Fruit fly (Drosophila melanogaster) whole organism, pupa: ENCODE data around the gene CG1909.

Experiments used
- CG10348 ChIP-seq: fragments of 200-800 bp; sonication (Bioruptor generic); IDR thresholded peaks from 2 replicates; pipeline ENCODE4 v1.3.6; 2022; ENCODE audit warnings: missing biosample characterization, missing genetic modification characterization
- CG12605 ChIP-seq: fragments of 200-800 bp; sonication (Bioruptor generic); IDR thresholded peaks from 2 replicates; pipeline ENCODE4 v1.3.6; 2022; ENCODE audit warnings: missing biosample characterization, missing genetic modification characterization
- CG13204 ChIP-seq: fragments of 200-800 bp; sonication (Bioruptor generic); optimal IDR thresholded peaks from 2 replicates; lab custom pipeline; 2018; ENCODE audit warnings: missing biosample characterization, mild to moderate bottlenecking, missing genetic modification characterization, moderate library complexity
- CG14655 ChIP-seq: fragments of 200-800 bp; sonication (Bioruptor generic); optimal IDR thresholded peaks from 3 replicates; lab custom pipeline; 2017; ENCODE audit warnings: mild to moderate bottlenecking, missing biosample characterization, missing genetic modification reagents, missing genetic modification characterization
- CG15710 ChIP-seq: fragments of 200-800 bp; sonication (Bioruptor generic); optimal IDR thresholded peaks from 2 replicates; lab custom pipeline; 2018; ENCODE audit warnings: missing biosample characterization, mild to moderate bottlenecking, missing genetic modification characterization, moderate library complexity
- CG17806 ChIP-seq: fragments of 200-800 bp; sonication (Bioruptor generic); optimal IDR thresholded peaks from 2 replicates; lab custom pipeline; 2018; ENCODE audit warnings: missing biosample characterization, mild to moderate bottlenecking, missing genetic modification characterization, moderate library complexity
- CG32121 ChIP-seq: fragments of 200-800 bp; sonication (Bioruptor generic); IDR thresholded peaks from 2 replicates; pipeline ENCODE4 v1.3.6; 2022; ENCODE audit warnings: missing biosample characterization, missing genetic modification characterization
- CG34367 ChIP-seq: fragments of 200-800 bp; sonication (Bioruptor generic); optimal IDR thresholded peaks from 2 replicates; lab custom pipeline; 2018; ENCODE audit warnings: missing biosample characterization, mild to moderate bottlenecking, missing genetic modification characterization
- CG4496 ChIP-seq: fragments of 200-800 bp; sonication (Bioruptor generic); IDR thresholded peaks from 3 replicates; pipeline ENCODE4 v1.3.6; 2022; ENCODE audit warnings: missing biosample characterization, missing genetic modification characterization
- CG8159 ChIP-seq: fragments of 200-800 bp; sonication (Bioruptor generic); optimal IDR thresholded peaks from 3 replicates; lab custom pipeline; 2018; ENCODE audit warnings: missing biosample characterization, mild to moderate bottlenecking, missing genetic modification characterization, moderate library complexity
- CG8301 ChIP-seq: fragments of 200-800 bp; sonication (Bioruptor generic); optimal IDR thresholded peaks from 2 replicates; lab custom pipeline; 2018; ENCODE audit warnings: missing biosample characterization, mild to moderate bottlenecking, missing genetic modification characterization
- CG9948 ChIP-seq: fragments of 200-800 bp; sonication (Bioruptor generic); optimal IDR thresholded peaks from 2 replicates; lab custom pipeline; 2018; ENCODE audit warnings: missing biosample characterization, mild to moderate bottlenecking, missing genetic modification characterization, moderate library complexity
- D1 ChIP-seq: fragments of 200-800 bp; sonication (Bioruptor generic); optimal IDR thresholded peaks from 2 replicates; lab custom pipeline; 2018; ENCODE audit warnings: missing biosample characterization, mild to moderate bottlenecking, missing genetic modification characterization, moderate library complexity
- EcR ChIP-seq: fragments of 200-800 bp; sonication (Bioruptor generic); optimal IDR thresholded peaks from 3 replicates; lab custom pipeline; 2019; ENCODE audit warnings: missing biosample characterization, missing genetic modification characterization, mild to moderate bottlenecking, moderate library complexity, missing genetic modification reagents
- Ets98B ChIP-seq: fragments of 200-800 bp; sonication (Bioruptor generic); IDR thresholded peaks from 2 replicates; pipeline ENCODE4 v1.3.6; 2022; ENCODE audit warnings: missing biosample characterization, missing genetic modification characterization
- Pif1A ChIP-seq: fragments of 200-800 bp; sonication (Bioruptor generic); optimal IDR thresholded peaks from 3 replicates; lab custom pipeline; 2016; ENCODE audit warnings: missing biosample characterization, missing genetic modification characterization
- Pif1B ChIP-seq: fragments of 200-800 bp; sonication (Bioruptor generic); optimal IDR thresholded peaks from 3 replicates; lab custom pipeline; 2016; ENCODE audit warnings: missing biosample characterization, missing genetic modification characterization
- Snoo ChIP-seq: fragments of 200-800 bp; sonication (Bioruptor generic); optimal IDR thresholded peaks from 3 replicates; lab custom pipeline; 2017; ENCODE audit warnings: missing biosample characterization, mild to moderate bottlenecking, missing genetic modification characterization, inconsistent platforms
- fd96Ca ChIP-seq: fragments of 200-800 bp; sonication (Bioruptor generic); IDR thresholded peaks from 3 replicates; pipeline ENCODE4 v1.3.6; 2022; ENCODE audit warnings: missing biosample characterization, missing genetic modification characterization
- gl ChIP-seq: fragments of 200-800 bp; sonication (Bioruptor generic); optimal IDR thresholded peaks from 2 replicates; lab custom pipeline; 2018; ENCODE audit warnings: missing biosample characterization, mild to moderate bottlenecking, missing genetic modification characterization
- rn ChIP-seq: fragments of 200-800 bp; sonication (Bioruptor generic); IDR thresholded peaks from 2 replicates; pipeline ENCODE4 v1.3.6; 2022; ENCODE audit warnings: missing biosample characterization, missing genetic modification characterization

CG1909 gene

dm6 chr4:570404-571302 is 12.3 kb upstream of the CG1909 start:
- TF ChIP-seq Pif1A (GFP tag; lab: Kevin White, UChicago) (no peak), CG4496 (GFP tag; lab: Robert Waterston, UW) (no peak), Snoo (no peak), CG9948 (tag; lab: Kevin White, UChicago) (no peak), CG8301 (no peak), CG14655 (GFP tag; lab: Kevin White, UChicago) (no peak), CG15710 (tag; lab: Kevin White, UChicago) (no peak), Ets98B (GFP tag; lab: Robert Waterston, UW) (no peak), CG10348 (GFP tag; lab: Robert Waterston, UW) (no peak), Pif1B (GFP tag; lab: Kevin White, UChicago) (no peak), EcR (no peak)
- TF ChIP-seq, all 21 proteins: peak for 0

dm6 chr4:571504-572268 is 11.2 kb upstream of the CG1909 start, which contains the start of the genes ND-49 and Ephrin:
ND-49 (minus strand) TSS chr4:571554.
Ephrin (plus strand) TSS chr4:571755.
- TF ChIP-seq CG34367 (tag; lab: Kevin White, UChicago): no peak
- TF ChIP-seq Pif1A (GFP tag; lab: Kevin White, UChicago): peak; percentile 7
- TF ChIP-seq CG8159: no peak
- TF ChIP-seq D1: peak; percentile 16

dm6 chr4:576439-576838 is 6.5 kb upstream of the CG1909 start:
- no peak for TF ChIP-seq gl (tag; lab: Kevin White, UChicago)
- no peak for TF ChIP-seq CG12605 (GFP tag; lab: Robert Waterston, UW)
- no peak for TF ChIP-seq rn (GFP tag; lab: Robert Waterston, UW)
- TF ChIP-seq CG10348 (GFP tag; lab: Robert Waterston, UW): no peak
- TF ChIP-seq CG32121 (GFP tag; lab: Robert Waterston, UW): no peak
- TF ChIP-seq Pif1A (GFP tag; lab: Kevin White, UChicago): no peak
- no peak for TF ChIP-seq fd96Ca (GFP tag; lab: Robert Waterston, UW)
- TF ChIP-seq CG34367 (tag; lab: Kevin White, UChicago): no peak
- TF ChIP-seq Pif1B (GFP tag; lab: Kevin White, UChicago): no peak
- no peak for TF ChIP-seq CG9948 (tag; lab: Kevin White, UChicago)
- no peak for TF ChIP-seq D1
- no peak for TF ChIP-seq Ets98B (GFP tag; lab: Robert Waterston, UW)
- TF ChIP-seq CG13204 (GFP tag; lab: Kevin White, UChicago): no peak
- TF ChIP-seq, all 21 proteins: peak for 0

- TF ChIP-seq CG8159 (no peak), rn (GFP tag; lab: Robert Waterston, UW) (no peak), D1 (no peak), CG14655 (GFP tag; lab: Kevin White, UChicago) (no peak), fd96Ca (GFP tag; lab: Robert Waterston, UW) (no peak), CG4496 (GFP tag; lab: Robert Waterston, UW) (no peak), CG9948 (tag; lab: Kevin White, UChicago) (no peak), CG10348 (GFP tag; lab: Robert Waterston, UW) (no peak)
- TF ChIP-seq, all 21 proteins: peak for 0
Observed at dm6 chr4:588514-588913, 5.6 kb downstream of the CG1909 start.

dm6 chr4:607498-607897 is 24.6 kb downstream of the CG1909 start, which contains the start of gene onecut:
onecut (minus strand) TSS chr4:607649.
- TF ChIP-seq CG8159 (no peak), CG14655 (GFP tag; lab: Kevin White, UChicago) (no peak), CG10348 (GFP tag; lab: Robert Waterston, UW) (no peak), Pif1B (GFP tag; lab: Kevin White, UChicago) (no peak), CG17806 (tag; lab: Kevin White, UChicago) (no peak), CG8301 (no peak), EcR (no peak), CG15710 (tag; lab: Kevin White, UChicago) (no peak), CG32121 (GFP tag; lab: Robert Waterston, UW) (no peak), Snoo (no peak), CG34367 (tag; lab: Kevin White, UChicago) (no peak), CG4496 (GFP tag; lab: Robert Waterston, UW) (no peak), fd96Ca (GFP tag; lab: Robert Waterston, UW) (no peak), CG12605 (GFP tag; lab: Robert Waterston, UW) (no peak), D1 (no peak), CG13204 (GFP tag; lab: Kevin White, UChicago) (no peak), Pif1A (GFP tag; lab: Kevin White, UChicago) (no peak), gl (tag; lab: Kevin White, UChicago) (no peak)
